Fruit fly (Drosophila melanogaster): Measurements from ENCODE around the gene CG14615.

DNA sequence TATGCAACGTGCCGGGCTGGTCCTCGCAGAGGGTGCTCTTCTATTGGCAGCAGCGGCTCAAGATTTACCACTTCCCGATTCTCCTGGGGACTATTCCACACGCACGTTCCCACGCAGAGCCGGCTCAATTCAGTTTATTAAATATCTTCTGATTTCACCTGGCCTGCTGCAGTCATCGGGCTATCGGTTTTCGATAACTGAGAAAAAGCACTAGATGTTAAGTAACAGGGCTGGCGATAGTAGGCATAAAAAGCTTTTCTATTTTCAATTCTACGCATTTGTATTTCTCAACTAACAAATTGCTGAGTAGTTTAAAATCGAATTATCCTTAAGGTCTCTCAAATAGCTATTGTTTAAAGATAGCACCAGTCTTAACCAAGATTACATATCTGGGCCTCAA is 22.5 kb upstream of the CG14615 start, which contains the start of gene CG14613:
- TF ChIP-seq CG8478 (optimal IDR thresholded peaks at IDR 0.05) (no peak), CTCF (optimal IDR thresholded peaks at IDR 0.05) (no peak)
